Fruit fly (Drosophila melanogaster): Measurements from ENCODE around the gene wcy.

Gene wcy

dm6 chrX:17107401-17107916 is 29.8 kb upstream of the wcy start, which contains the start of gene CG5004:
Gene CG5004 (plus strand): TSS chrX:17107582.
- peak; percentile 52 to 55 for TF ChIP-seq ss (GFP tag; optimal IDR thresholded peaks at IDR 0.05)
- TF ChIP-seq Smox (GFP tag; optimal IDR thresholded peaks at IDR 0.05): no peak
- TF ChIP-seq CG4318 (GFP tag; optimal IDR thresholded peaks at IDR 0.05): no peak
- TF ChIP-seq Sox102F (GFP tag; optimal IDR thresholded peaks at IDR 0.05): peak; percentile 3
- no peak for TF ChIP-seq fd59A (GFP tag; optimal IDR thresholded peaks at IDR 0.05)
- TF ChIP-seq CG6808 (GFP tag; optimal IDR thresholded peaks at IDR 0.05): peak; percentile 20
- TF ChIP-seq CG1621 (tag; optimal IDR thresholded peaks at IDR 0.05): no peak
- TF ChIP-seq Sox14 (GFP tag; optimal IDR thresholded peaks at IDR 0.05): peak; percentile 43
- peak; percentile 31 for TF ChIP-seq achi (GFP tag; optimal IDR thresholded peaks at IDR 0.05)
- peak; percentile 14 for TF ChIP-seq CG9139 (GFP tag; optimal IDR thresholded peaks at IDR 0.05)
- no peak for TF ChIP-seq eg (GFP tag; IDR thresholded peaks at IDR 0.05)
- TF ChIP-seq CG6854 (GFP tag; optimal IDR thresholded peaks at IDR 0.05): peak; percentile 34
- TF ChIP-seq svp (GFP tag): peak; percentile 59
- TF ChIP-seq fkh (GFP tag; optimal IDR thresholded peaks at IDR 0.05): peak; percentile 87
- TF ChIP-seq Eip78C (GFP tag): peak; percentile 56

dm6 chrX:17106153-17106700 is 28.5 kb upstream of the wcy start:
- TF ChIP-seq CG10631 (GFP tag; optimal IDR thresholded peaks at IDR 0.05): no peak
- no peak for TF ChIP-seq CG11902 (GFP tag; optimal IDR thresholded peaks at IDR 0.05)
- TF ChIP-seq Sox102F (GFP tag; optimal IDR thresholded peaks at IDR 0.05): no peak
- no peak for TF ChIP-seq Gug (GFP tag; IDR thresholded peaks at IDR 0.05)
- no peak for TF ChIP-seq Smox (GFP tag; optimal IDR thresholded peaks at IDR 0.05)
- TF ChIP-seq CG34406 (GFP tag; optimal IDR thresholded peaks at IDR 0.05): no peak
- TF ChIP-seq Sox14 (GFP tag; optimal IDR thresholded peaks at IDR 0.05): no peak
- no peak for TF ChIP-seq OdsH (GFP tag; optimal IDR thresholded peaks at IDR 0.05)
- TF ChIP-seq net (GFP tag; optimal IDR thresholded peaks at IDR 0.05): no peak
- no peak for TF ChIP-seq CG6854 (GFP tag; optimal IDR thresholded peaks at IDR 0.05)
- TF ChIP-seq CG32006 (GFP tag; optimal IDR thresholded peaks at IDR 0.05): no peak
- TF ChIP-seq CG6808 (GFP tag; optimal IDR thresholded peaks at IDR 0.05): no peak
- TF ChIP-seq CG3919 (GFP tag; optimal IDR thresholded peaks at IDR 0.05): no peak

- no peak for TF ChIP-seq dsx (GFP tag; optimal IDR thresholded peaks at IDR 0.05; ENCODE audit: poor library complexity, severe bottlenecking)
- TF ChIP-seq Eip78C (GFP tag): peak; percentile 11
Measured at dm6 chrX:17105707-17106106, 28.0 kb upstream of the wcy start, which contains the start of gene Arpc3B. Gene Arpc3B (minus strand): TSS chrX:17105852.

- peak; percentile 0 for TF ChIP-seq Eip78C (GFP tag)
- no peak for TF ChIP-seq CG11902 (GFP tag; optimal IDR thresholded peaks at IDR 0.05)
Measured at dm6 chrX:17093900-17094446, 16.3 kb upstream of the wcy start.

- TF ChIP-seq Sox102F (GFP tag; optimal IDR thresholded peaks at IDR 0.05): no peak
- TF ChIP-seq Blimp-1 (GFP tag; optimal IDR thresholded peaks at IDR 0.05): no peak
- TF ChIP-seq CG11294 (GFP tag; IDR thresholded peaks at IDR 0.05): no peak
- TF ChIP-seq CG11762 (GFP tag; optimal IDR thresholded peaks at IDR 0.05; ENCODE audit: insufficient read depth): no peak
- peak; percentile 17 for TF ChIP-seq cyc (GFP tag; optimal IDR thresholded peaks at IDR 0.05)
- TF ChIP-seq Eip75B (GFP tag; optimal IDR thresholded peaks at IDR 0.05): no peak
- no peak for TF ChIP-seq salr (GFP tag; optimal IDR thresholded peaks at IDR 0.05)
- peak; percentile 55 for TF ChIP-seq svp (GFP tag)
- TF ChIP-seq achi (GFP tag; optimal IDR thresholded peaks at IDR 0.05): no peak
Measured at dm6 chrX:17093431-17093830, 15.7 kb upstream of the wcy start.

Measured in whole organism, prepupa.